Worm (Caenorhabditis elegans) whole organism, mixed stage, embryonic: Measurements from ENCODE around the gene R04D3.3.

Source experiments
- bed-3 ChIP-seq: fragments of 200-800 bp; sonication (Bioruptor generic); optimal IDR thresholded peaks from 3 replicates; lab custom pipeline; 2018; ENCODE audit warnings: mild to moderate bottlenecking, missing genetic modification characterization, moderate library complexity, missing compliant biosample characterization
- ceh-43 ChIP-seq: fragments of 200-800 bp; sonication (Bioruptor generic); optimal IDR thresholded peaks from 2 replicates; lab custom pipeline; 2018; ENCODE audit warnings: mild to moderate bottlenecking, missing genetic modification characterization, moderate library complexity, missing compliant biosample characterization
- ceh-83 ChIP-seq: fragments of 200-800 bp; sonication (Bioruptor generic); optimal IDR thresholded peaks from 2 replicates; lab custom pipeline; 2018; ENCODE audit warnings: mild to moderate bottlenecking, missing genetic modification characterization, missing compliant biosample characterization
- ces-1 ChIP-seq: fragments of 150-350 bp; optimal IDR thresholded peaks from 2 replicates; lab custom pipeline; 2014; ENCODE audit warnings: missing biosample characterization, missing genetic modification reagents, missing genetic modification characterization
- elt-3 ChIP-seq: fragments of 150-350 bp; optimal IDR thresholded peaks from 2 replicates; lab custom pipeline; 2014; ENCODE audit warnings: missing biosample characterization, missing genetic modification characterization
- lin-13 ChIP-seq: fragments of 150-350 bp; optimal IDR thresholded peaks from 2 replicates; lab custom pipeline; 2014; ENCODE audit warnings: missing biosample characterization, missing genetic modification characterization
- nhr-2 ChIP-seq: fragments of 150-350 bp; optimal IDR thresholded peaks from 2 replicates; lab custom pipeline; 2014; ENCODE audit warnings: missing biosample characterization, missing genetic modification characterization
- unc-39 ChIP-seq: fragments of 150-350 bp; optimal IDR thresholded peaks from 2 replicates; lab custom pipeline; 2014; ENCODE audit warnings: missing biosample characterization, missing genetic modification characterization
- unc-62 ChIP-seq: fragments of 150-350 bp; optimal IDR thresholded peaks from 2 replicates; lab custom pipeline; 2014; ENCODE audit warnings: missing biosample characterization, missing genetic modification reagents, missing genetic modification characterization

DNA sequence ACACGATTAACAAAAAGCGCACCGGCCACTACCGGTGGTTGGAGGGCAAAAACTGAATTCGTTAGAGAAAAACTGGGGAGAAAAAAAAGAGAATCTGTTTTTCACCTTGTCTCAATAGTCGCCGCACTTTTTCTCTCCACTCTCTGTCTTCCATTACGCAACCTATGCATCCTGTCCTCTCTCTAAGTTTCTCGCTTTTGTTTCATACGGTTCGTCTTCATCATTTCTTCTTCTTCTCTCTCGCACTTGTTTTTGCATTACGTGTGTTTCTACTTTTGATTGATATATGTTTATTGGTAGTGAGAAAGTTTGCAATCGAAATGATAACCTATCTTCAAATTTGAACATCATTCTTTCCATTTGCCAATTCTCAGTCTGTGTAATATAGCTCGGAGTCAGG, 30.1 kb upstream of the R04D3.3 start:
- no peak for TF ChIP-seq ceh-83 (GFP tag; lab: Kevin White, UChicago)
- TF ChIP-seq ceh-43 (GFP tag; lab: Kevin White, UChicago): no peak
- TF ChIP-seq unc-62: peak; percentile 27
- no peak for TF ChIP-seq nhr-2 (tag; lab: Kevin White, UChicago)
- TF ChIP-seq unc-39 (tag; lab: Kevin White, UChicago): no peak
- no peak for TF ChIP-seq ces-1 (GFP tag; lab: Kevin White, UChicago)
- no peak for TF ChIP-seq lin-13
- TF ChIP-seq bed-3 (GFP tag; lab: Kevin White, UChicago): no peak
- no peak for TF ChIP-seq elt-3 (tag; lab: Kevin White, UChicago)
